Worm (Caenorhabditis elegans): ENCODE measurements around the gene fmil-1.

ce11 chrIV:3654214-3654613, 14.3 kb downstream of the fmil-1 start:
- TF ChIP-seq blmp-1 (tag; optimal IDR thresholded peaks at IDR 0.05): no peak
- no peak for TF ChIP-seq mls-2 (tag; optimal IDR thresholded peaks at IDR 0.05)
- TF ChIP-seq zip-8 (tag; optimal IDR thresholded peaks at IDR 0.05): no peak
- no peak for TF ChIP-seq nhr-12 (tag; optimal IDR thresholded peaks at IDR 0.05)

Data from whole organism, mixed stage, embryonic.